Fruit fly (Drosophila melanogaster): ENCODE data around the gene mah.
A peak's percentile ranks its signal among the peaks of the same experiment; 100 is the strongest.

- peak; percentile 73 for TF ChIP-seq CG3032 (tag; optimal IDR thresholded peaks at IDR 0.05)
- TF ChIP-seq OdsH (GFP tag; optimal IDR thresholded peaks at IDR 0.05), result no peak
- no peak for TF ChIP-seq salr (GFP tag; optimal IDR thresholded peaks at IDR 0.05)
- TF ChIP-seq Eip75B (GFP tag; optimal IDR thresholded peaks at IDR 0.05), result peak; percentile 22
- TF ChIP-seq Sox102F (GFP tag; optimal IDR thresholded peaks at IDR 0.05), result no peak
Observed at dm6 chr3R:24953152-24953551, 5.7 kb downstream of the mah start.
